Fruit fly (Drosophila melanogaster) whole organism, embryonic: ENCODE results near the gene CG9643.

ENCODE experiments used
- CG10147 ChIP-seq: fragments of 200-800 bp; sonication (Bioruptor generic); optimal IDR thresholded peaks from 2 replicates; lab custom pipeline; 2019; ENCODE audit warnings: missing biosample characterization, mild to moderate bottlenecking, missing genetic modification characterization, moderate library complexity
- CG10209 ChIP-seq: fragments of 200-800 bp; sonication (Bioruptor generic); optimal IDR thresholded peaks from 3 replicates; lab custom pipeline; 2017; ENCODE audit warnings: missing biosample characterization, mild to moderate bottlenecking, missing genetic modification characterization, missing genetic modification reagents
- CG10431 ChIP-seq: fragments of 200-800 bp; sonication (Bioruptor generic); optimal IDR thresholded peaks from 3 replicates; lab custom pipeline; 2018; ENCODE audit warnings: missing biosample characterization, mild to moderate bottlenecking, missing genetic modification characterization
- CG11456 ChIP-seq: fragments of 200-800 bp; sonication (Bioruptor generic); IDR thresholded peaks from 3 replicates; pipeline ENCODE4 v1.3.6; 2022; ENCODE audit warnings: missing biosample characterization, missing genetic modification characterization
- CG11723 ChIP-seq: fragments of 200-800 bp; sonication (Bioruptor generic); optimal IDR thresholded peaks from 2 replicates; lab custom pipeline; 2017; ENCODE audit warnings: missing biosample characterization, mild to moderate bottlenecking, missing genetic modification characterization
- CG12219 ChIP-seq: fragments of 200-800 bp; sonication (Bioruptor generic); optimal IDR thresholded peaks from 3 replicates; lab custom pipeline; 2018; ENCODE audit warnings: missing biosample characterization, mild to moderate bottlenecking, missing genetic modification characterization
- CG12659 ChIP-seq: fragments of 200-800 bp; sonication (Bioruptor generic); optimal IDR thresholded peaks from 3 replicates; lab custom pipeline; 2017; ENCODE audit warnings: mild to moderate bottlenecking, missing biosample characterization, missing genetic modification reagents, missing genetic modification characterization
- CG13287 ChIP-seq: fragments of 200-800 bp; sonication (Bioruptor generic); IDR thresholded peaks from 2 replicates; pipeline ENCODE4 v1.3.6; 2022; ENCODE audit warnings: missing biosample characterization, missing genetic modification characterization; ENCODE audit not compliant: partially characterized antibody
- CG14667 ChIP-seq: fragments of 200-800 bp; sonication (Bioruptor generic); IDR thresholded peaks from 2 replicates; pipeline ENCODE4 v1.3.6; 2022; ENCODE audit warnings: missing biosample characterization, missing genetic modification characterization
- CG14860 ChIP-seq: fragments of 200-800 bp; sonication (Bioruptor generic); IDR thresholded peaks from 3 replicates; pipeline ENCODE4 v1.3.6; 2022; ENCODE audit warnings: missing biosample characterization, missing genetic modification characterization; ENCODE audit not compliant: partially characterized antibody
- CG15073 ChIP-seq: fragments of 200-800 bp; sonication (Bioruptor generic); optimal IDR thresholded peaks from 2 replicates; lab custom pipeline; 2016; ENCODE audit warnings: missing biosample characterization, missing genetic modification characterization
- CG17328 ChIP-seq: fragments of 200-800 bp; sonication (Bioruptor generic); IDR thresholded peaks from 2 replicates; pipeline ENCODE4 v1.3.6; 2022; ENCODE audit warnings: missing biosample characterization, missing genetic modification characterization
- CG18476 ChIP-seq: fragments of 200-800 bp; sonication (Bioruptor generic); optimal IDR thresholded peaks from 2 replicates; lab custom pipeline; 2016; ENCODE audit warnings: missing biosample characterization, mild to moderate bottlenecking, missing genetic modification characterization
- CG2712 ChIP-seq: fragments of 200-800 bp; optimal IDR thresholded peaks from 3 replicates; lab custom pipeline; 2019; ENCODE audit warnings: missing biosample characterization, mild to moderate bottlenecking, missing genetic modification characterization, moderate library complexity
- CG2889 ChIP-seq: fragments of 200-800 bp; sonication (Bioruptor generic); IDR thresholded peaks from 3 replicates; pipeline ENCODE4 v1.3.6; 2022; ENCODE audit warnings: missing biosample characterization, missing genetic modification characterization
- CG3065 ChIP-seq: fragments of 200-800 bp; sonication (Bioruptor generic); optimal IDR thresholded peaks from 2 replicates; lab custom pipeline; 2016; ENCODE audit warnings: missing biosample characterization, missing genetic modification characterization
- CG33213 ChIP-seq: fragments of 200-800 bp; sonication (Bioruptor generic); optimal IDR thresholded peaks from 3 replicates; lab custom pipeline; 2016; ENCODE audit warnings: missing biosample characterization, missing genetic modification characterization
- CG3407 ChIP-seq: fragments of 200-800 bp; sonication (Bioruptor generic); optimal IDR thresholded peaks from 2 replicates; lab custom pipeline; 2018; ENCODE audit warnings: missing biosample characterization, mild to moderate bottlenecking, missing genetic modification characterization
- CG5245 ChIP-seq: fragments of 200-800 bp; sonication (Bioruptor generic); optimal IDR thresholded peaks from 3 replicates; lab custom pipeline; 2016; ENCODE audit warnings: missing biosample characterization, missing genetic modification characterization
- CG5953 ChIP-seq: fragments of 200-800 bp; sonication (Bioruptor generic); IDR thresholded peaks from 2 replicates; pipeline ENCODE4 v1.3.6; 2022; ENCODE audit warnings: missing biosample characterization, missing genetic modification characterization
- CG6254 ChIP-seq: fragments of 200-800 bp; sonication (Bioruptor generic); optimal IDR thresholded peaks from 3 replicates; lab custom pipeline; 2017; ENCODE audit warnings: mild to moderate bottlenecking, missing biosample characterization, missing genetic modification reagents, missing genetic modification characterization
- CG8924 ChIP-seq: fragments of 200-800 bp; optimal IDR thresholded peaks from 3 replicates; lab custom pipeline; 2019; ENCODE audit warnings: missing biosample characterization, mild to moderate bottlenecking, missing genetic modification characterization, moderate library complexity
- CkIIα-i1 ChIP-seq: fragments of 200-800 bp; sonication (Bioruptor generic); IDR thresholded peaks from 2 replicates; pipeline ENCODE4 v1.3.6; 2022; ENCODE audit warnings: missing biosample characterization, missing genetic modification characterization
- Dp ChIP-seq: fragments of 200-800 bp; sonication (Bioruptor generic); optimal IDR thresholded peaks from 2 replicates; lab custom pipeline; 2018; ENCODE audit warnings: missing biosample characterization, mild to moderate bottlenecking, missing genetic modification characterization, moderate library complexity
- Ets97D ChIP-seq: fragments of 200-800 bp; sonication (Bioruptor generic); optimal IDR thresholded peaks from 3 replicates; lab custom pipeline; 2016; ENCODE audit warnings: missing biosample characterization, missing genetic modification characterization
- HHEX ChIP-seq: fragments of 200-800 bp; sonication (Bioruptor generic); optimal IDR thresholded peaks from 3 replicates; lab custom pipeline; 2017; ENCODE audit warnings: missing biosample characterization, mild to moderate bottlenecking, missing genetic modification characterization, missing genetic modification reagents
- HLH3B ChIP-seq: fragments of 200-800 bp; sonication (Bioruptor generic); IDR thresholded peaks from 2 replicates; pipeline ENCODE4 v1.3.6; 2022; ENCODE audit warnings: missing biosample characterization, missing genetic modification characterization
- Med ChIP-seq: fragments of 200-800 bp; sonication (Bioruptor generic); peaks from one replicate; lab custom pipeline; 2016; ENCODE audit warnings: missing biosample characterization, missing genetic modification characterization, mild to moderate bottlenecking, inconsistent platforms, moderate library complexity
- Myb ChIP-seq: fragments of 200-800 bp; sonication (Bioruptor generic); optimal IDR thresholded peaks from 2 replicates; lab custom pipeline; 2016; ENCODE audit warnings: missing biosample characterization, missing genetic modification characterization
- Optix ChIP-seq: fragments of 200-800 bp; sonication (Bioruptor generic); IDR thresholded peaks from 3 replicates; pipeline ENCODE4 v1.3.6; 2022; ENCODE audit warnings: missing biosample characterization, missing genetic modification characterization
- Pdp1 ChIP-seq, 2 experiments: fragments of 200-800 bp; sonication (Bioruptor generic); optimal IDR thresholded peaks; 3 replicates each; lab custom pipeline; 2016; ENCODE audit warnings: missing biosample characterization in 2 of 2, missing genetic modification characterization in 2 of 2, mild to moderate bottlenecking in 1 of 2, moderate library complexity in 1 of 2
- Poxn ChIP-seq: fragments of 200-800 bp; sonication (Bioruptor generic); IDR thresholded peaks from 2 replicates; pipeline ENCODE4 v1.3.6; 2022; ENCODE audit warnings: missing biosample characterization, missing genetic modification characterization
- ap ChIP-seq: fragments of 200-800 bp; sonication (Bioruptor generic); IDR thresholded peaks from 2 replicates; pipeline ENCODE4 v1.3.6; 2022; ENCODE audit warnings: missing biosample characterization, missing genetic modification characterization
- ato ChIP-seq: fragments of 200-800 bp; sonication (Bioruptor generic); IDR thresholded peaks from 2 replicates; pipeline ENCODE4 v1.3.6; 2022; ENCODE audit warnings: missing biosample characterization, missing genetic modification characterization; ENCODE audit not compliant: partially characterized antibody
- bbx ChIP-seq: fragments of 200-800 bp; sonication (Bioruptor generic); IDR thresholded peaks from 2 replicates; pipeline ENCODE4 v1.3.6; 2022; ENCODE audit warnings: missing biosample characterization, missing genetic modification characterization; ENCODE audit not compliant: partially characterized antibody
- caup ChIP-seq: fragments of 200-800 bp; sonication (Bioruptor generic); optimal IDR thresholded peaks from 3 replicates; lab custom pipeline; 2017; ENCODE audit warnings: missing biosample characterization, mild to moderate bottlenecking, missing genetic modification characterization, moderate library complexity; ENCODE audit not compliant: severe bottlenecking
- dmrt11E ChIP-seq: fragments of 200-800 bp; sonication (Bioruptor generic); optimal IDR thresholded peaks from 3 replicates; lab custom pipeline; 2018; ENCODE audit warnings: missing biosample characterization, mild to moderate bottlenecking, missing genetic modification characterization, moderate library complexity
- fd3F ChIP-seq: fragments of 200-800 bp; sonication (Bioruptor generic); optimal IDR thresholded peaks from 2 replicates; lab custom pipeline; 2018; ENCODE audit warnings: missing biosample characterization, mild to moderate bottlenecking, missing genetic modification characterization, moderate library complexity
- gce ChIP-seq: fragments of 200-800 bp; sonication (Bioruptor generic); IDR thresholded peaks from 3 replicates; pipeline ENCODE4 v1.3.6; 2022; ENCODE audit warnings: missing biosample characterization, missing genetic modification characterization
- gfzf ChIP-seq: fragments of 200-800 bp; sonication (Bioruptor generic); optimal IDR thresholded peaks from 2 replicates; lab custom pipeline; 2016; ENCODE audit warnings: missing biosample characterization, mild to moderate bottlenecking, missing genetic modification characterization, moderate library complexity
- ind ChIP-seq: fragments of 200-800 bp; sonication (Bioruptor generic); optimal IDR thresholded peaks from 3 replicates; lab custom pipeline; 2016; ENCODE audit warnings: missing biosample characterization, missing genetic modification characterization
- pfk ChIP-seq: fragments of 200-800 bp; sonication (Bioruptor generic); optimal IDR thresholded peaks from 2 replicates; lab custom pipeline; 2018; ENCODE audit warnings: missing biosample characterization, mild to moderate bottlenecking, missing genetic modification characterization, moderate library complexity
- pros ChIP-seq: fragments of 200-800 bp; sonication (Bioruptor generic); optimal IDR thresholded peaks from 3 replicates; lab custom pipeline; 2019; ENCODE audit warnings: missing biosample characterization, mild to moderate bottlenecking, missing genetic modification characterization, moderate library complexity
- ranshi ChIP-seq: fragments of 200-800 bp; sonication (Bioruptor generic); IDR thresholded peaks from 2 replicates; pipeline ENCODE4 v1.3.6; 2022; ENCODE audit warnings: missing biosample characterization, missing genetic modification characterization
- run ChIP-seq: fragments of 200-800 bp; sonication (Bioruptor generic); optimal IDR thresholded peaks from 3 replicates; lab custom pipeline; 2018; ENCODE audit warnings: missing biosample characterization, mild to moderate bottlenecking, missing genetic modification characterization
- unc-4 ChIP-seq: fragments of 200-800 bp; sonication (Bioruptor generic); IDR thresholded peaks from 2 replicates; pipeline ENCODE4 v1.3.6; 2022; ENCODE audit warnings: missing biosample characterization, missing genetic modification characterization; ENCODE audit not compliant: partially characterized antibody
- wdn ChIP-seq: fragments of 200-800 bp; sonication (Bioruptor generic); IDR thresholded peaks from 2 replicates; pipeline ENCODE4 v1.3.6; 2022; ENCODE audit warnings: missing biosample characterization, missing genetic modification characterization
- zfh2 ChIP-seq: fragments of 200-800 bp; sonication (Bioruptor generic); optimal IDR thresholded peaks from 2 replicates; lab custom pipeline; 2016; ENCODE audit warnings: missing biosample characterization, missing genetic modification characterization

CG9643 gene

dm6 chr2L:2987681-2988381, 8.7 kb upstream of the CG9643 start, which contains the start of the genes Chd1 and Bem46 (continued):
- TF ChIP-seq CG12659 (peak; percentile 94), Med (GFP tag; lab: Kevin White, UChicago) (peak; percentile 93), gfzf (GFP tag; lab: Kevin White, UChicago) (peak; percentile 38), CG13287 (GFP tag; lab: Robert Waterston, UW) (no peak), CG3065 (peak; percentile 61), CG17328 (GFP tag; lab: Robert Waterston, UW) (peak; percentile 74), CG6254 (GFP tag; lab: Kevin White, UChicago) (peak; percentile 53), Poxn (peak; percentile 44; the same call in 1 of the 2 replicates), unc-4 (GFP tag; lab: Robert Waterston, UW) (0 out of 2 replicates have a peak, but pooled peaks have one; percentile 14), ranshi (peak; percentile 83; the same call in 1 of the 2 replicates), CG11456 (peak; percentile 83), pfk (GFP tag; lab: Kevin White, UChicago) (peak; percentile 44), ap (GFP tag; lab: Robert Waterston, UW) (peak; percentile 74; the same call in 1 of the 2 replicates), CG12219 (GFP tag; lab: Kevin White, UChicago) (no peak), ato (GFP tag; lab: Robert Waterston, UW) (no peak), CG14667 (GFP tag; lab: Robert Waterston, UW) (peak; percentile 83), Pdp1 (GFP tag; optimal IDR thresholded peaks at IDR 0.05; lab: Kevin White, UChicago) (peak; percentile 79 to 82), CG5953 (GFP tag; lab: Robert Waterston, UW) (peak; percentile 7; the same call in 1 of the 2 replicates), CG18476 (GFP tag; lab: Kevin White, UChicago) (peak; percentile 71), pros (GFP tag; lab: Kevin White, UChicago) (peak; percentile 13), Optix (GFP tag; lab: Robert Waterston, UW) (0 out of 3 replicates have a peak, but pooled peaks have one; percentile 41), fd3F (GFP tag; lab: Kevin White, UChicago) (peak; percentile 84), CG10431 (peak; percentile 70), HLH3B (GFP tag; lab: Robert Waterston, UW) (peak; percentile 82), HHEX (GFP tag; lab: Kevin White, UChicago) (peak; percentile 79), CG14860 (GFP tag; lab: Robert Waterston, UW) (no peak), ind (GFP tag; lab: Kevin White, UChicago) (peak; percentile 92), dmrt11E (tag; lab: Kevin White, UChicago) (peak; percentile 86), CG3407 (GFP tag; lab: Kevin White, UChicago) (peak; percentile 67), Myb (peak; percentile 35), CG8924 (tag; lab: Kevin White, UChicago) (peak; percentile 88), Ets97D (peak; percentile 34), CkIIα-i1 (no peak), Dp (no peak), CG10209 (GFP tag; lab: Kevin White, UChicago) (peak; percentile 83), CG5245 (GFP tag; lab: Kevin White, UChicago) (peak; percentile 74), CG33213 (GFP tag; lab: Kevin White, UChicago) (no peak), CG2889 (peak; percentile 84; the same call in 2 of the 3 replicates), zfh2 (GFP tag; lab: Kevin White, UChicago) (peak; percentile 84), wdn (GFP tag; lab: Robert Waterston, UW) (peak; percentile 66), CG10147 (GFP tag; lab: Kevin White, UChicago) (peak; percentile 87), CG2712 (tag; lab: Kevin White, UChicago) (peak; percentile 92), gce (GFP tag; lab: Robert Waterston, UW) (0 out of 3 replicates have a peak, but pooled peaks have one; percentile 8), bbx (GFP tag; lab: Robert Waterston, UW) (0 out of 2 replicates have a peak, but pooled peaks have one; percentile 22), CG11723 (GFP tag; lab: Kevin White, UChicago) (no peak), CG15073 (GFP tag; lab: Kevin White, UChicago) (no peak), caup (GFP tag; lab: Kevin White, UChicago) (peak; percentile 83), run (tag; lab: Kevin White, UChicago) (peak; percentile 26)
